Worm (Caenorhabditis elegans) whole organism, late embryonic: ENCODE measurements around the gene C01F1.5.

Experiments used
- ceh-30 ChIP-seq: fragments of 150-350 bp; optimal IDR thresholded peaks from 2 replicates; lab custom pipeline; 2014; ENCODE audit warnings: missing biosample characterization, missing genetic modification characterization
- nfya-1 ChIP-seq: sonication (generic microtip); optimal IDR thresholded peaks from 2 replicates; lab custom pipeline; 2017; ENCODE audit warnings: missing genetic modification characterization, mild to moderate bottlenecking, missing compliant biosample characterization, antibody characterized with exemption, moderate library complexity
- tbx-2 ChIP-seq: sonication (generic microtip); optimal IDR thresholded peaks from 2 replicates; lab custom pipeline; 2016; ENCODE audit warnings: missing genetic modification characterization, missing compliant biosample characterization

ce11 chrII:4316011-4316410 lies 34.4 kb upstream of the C01F1.5 start, which contains the start of gene srw-40:
- TF ChIP-seq nfya-1 (tag; lab: Kevin White, UChicago), result no peak
- TF ChIP-seq ceh-30 (tag; lab: Kevin White, UChicago), result no peak
- TF ChIP-seq tbx-2 (tag; lab: Kevin White, UChicago), result no peak
